Fruit fly (Drosophila melanogaster): ENCODE data around the gene CG3744.

CG3744 gene

dm6 chr3R:24841635-24842034, 34.8 kb downstream of the CG3744 start, which contains the start of gene Esp:
Gene Esp (plus strand): TSS chr3R:24841935.
- TF ChIP-seq dsx (GFP tag; optimal IDR thresholded peaks at IDR 0.05; ENCODE audit: poor library complexity, severe bottlenecking): no peak
- TF ChIP-seq fkh (GFP tag; optimal IDR thresholded peaks at IDR 0.05): no peak
- no peak for TF ChIP-seq Lpt (GFP tag; optimal IDR thresholded peaks at IDR 0.05)
- TF ChIP-seq CG8319 (GFP tag; optimal IDR thresholded peaks at IDR 0.05): no peak
- no peak for TF ChIP-seq ss (GFP tag; optimal IDR thresholded peaks at IDR 0.05)
- no peak for TF ChIP-seq fd85E (GFP tag; optimal IDR thresholded peaks at IDR 0.05)
- no peak for TF ChIP-seq Smox (GFP tag; optimal IDR thresholded peaks at IDR 0.05)
- no peak for TF ChIP-seq CG11294 (GFP tag; IDR thresholded peaks at IDR 0.05)
- TF ChIP-seq CG8119 (GFP tag; IDR thresholded peaks at IDR 0.05): no peak
- no peak for TF ChIP-seq net (GFP tag; optimal IDR thresholded peaks at IDR 0.05)
- TF ChIP-seq acj6 (GFP tag; optimal IDR thresholded peaks at IDR 0.05): no peak
- TF ChIP-seq Met (GFP tag; optimal IDR thresholded peaks at IDR 0.05): no peak
- no peak for TF ChIP-seq OdsH (GFP tag; optimal IDR thresholded peaks at IDR 0.05)
- TF ChIP-seq CG16779 (tag; optimal IDR thresholded peaks at IDR 0.05): no peak
- no peak for TF ChIP-seq Eip75B (GFP tag; optimal IDR thresholded peaks at IDR 0.05)
- TF ChIP-seq CG6276 (GFP tag; optimal IDR thresholded peaks at IDR 0.05): no peak
- TF ChIP-seq Sox15 (GFP tag; optimal IDR thresholded peaks at IDR 0.05): no peak

- TF ChIP-seq CG16779 (tag; optimal IDR thresholded peaks at IDR 0.05) (no peak), Hr39 (GFP tag; optimal IDR thresholded peaks at IDR 0.05) (no peak)
These were observed 35.4 kb downstream of the CG3744 start, which contains the start of gene CG33658 for dm6 chr3R:24841063-24841462. Gene CG33658 (minus strand): TSS chr3R:24841163.

dm6 chr3R:24833652-24834051, 42.8 kb downstream of the CG3744 start, which contains the start of gene sosie:
Gene sosie (plus strand): TSS chr3R:24833952.
- TF ChIP-seq esn (GFP tag; optimal IDR thresholded peaks at IDR 0.05) (no peak), acj6 (GFP tag; optimal IDR thresholded peaks at IDR 0.05) (no peak), fkh (GFP tag; optimal IDR thresholded peaks at IDR 0.05) (no peak), salr (GFP tag; optimal IDR thresholded peaks at IDR 0.05) (no peak), Eip93F (GFP tag; optimal IDR thresholded peaks at IDR 0.05) (no peak), Ets21C (GFP tag; optimal IDR thresholded peaks at IDR 0.05) (no peak), CG7368 (GFP tag; optimal IDR thresholded peaks at IDR 0.05) (no peak), Smox (GFP tag; optimal IDR thresholded peaks at IDR 0.05) (no peak), CG3032 (tag; optimal IDR thresholded peaks at IDR 0.05) (no peak), eg (GFP tag; IDR thresholded peaks at IDR 0.05) (no peak), CG15336 (GFP tag; IDR thresholded peaks at IDR 0.05) (no peak), vri (GFP tag; optimal IDR thresholded peaks at IDR 0.05) (no peak), Hr38 (GFP tag; optimal IDR thresholded peaks at IDR 0.05) (no peak), CG8119 (GFP tag; IDR thresholded peaks at IDR 0.05) (no peak), CG8319 (GFP tag; optimal IDR thresholded peaks at IDR 0.05) (no peak)

dm6 chr3R:24829887-24830351, 46.5 kb downstream of the CG3744 start, which contains the start of the genes Kaz and CG43273:
Gene Kaz (minus strand): TSS chr3R:24829959.
Gene CG43273 (plus strand): TSS chr3R:24830301.
- TF ChIP-seq Sox14 (GFP tag; optimal IDR thresholded peaks at IDR 0.05) (peak; percentile 74), dsx (GFP tag; optimal IDR thresholded peaks at IDR 0.05; ENCODE audit: poor library complexity, severe bottlenecking) (no peak), salr (GFP tag; optimal IDR thresholded peaks at IDR 0.05) (no peak), CG34406 (GFP tag; optimal IDR thresholded peaks at IDR 0.05) (peak; percentile 35), CG9139 (GFP tag; optimal IDR thresholded peaks at IDR 0.05) (no peak), Ets21C (GFP tag; optimal IDR thresholded peaks at IDR 0.05) (peak; percentile 36), acj6 (GFP tag; optimal IDR thresholded peaks at IDR 0.05) (peak; percentile 64), ss (GFP tag; optimal IDR thresholded peaks at IDR 0.05) (no peak), CG11902 (GFP tag; optimal IDR thresholded peaks at IDR 0.05) (peak; percentile 19), Eip78C (GFP tag) (peak; percentile 89), lz (GFP tag; optimal IDR thresholded peaks at IDR 0.05) (peak; percentile 60), fd59A (GFP tag; optimal IDR thresholded peaks at IDR 0.05) (peak; percentile 6), Eip93F (GFP tag; optimal IDR thresholded peaks at IDR 0.05) (no peak), Smox (GFP tag; optimal IDR thresholded peaks at IDR 0.05) (peak; percentile 61), Hr4 (GFP tag; optimal IDR thresholded peaks at IDR 0.05) (peak; percentile 67), svp (GFP tag) (peak; percentile 68), CG8632 (GFP tag; optimal IDR thresholded peaks at IDR 0.05) (peak; percentile 4), topi (GFP tag; optimal IDR thresholded peaks at IDR 0.05) (peak; percentile 30), Sox15 (GFP tag; optimal IDR thresholded peaks at IDR 0.05) (peak; percentile 24), Hr39 (GFP tag; optimal IDR thresholded peaks at IDR 0.05) (peak; percentile 26), CG10631 (GFP tag; optimal IDR thresholded peaks at IDR 0.05) (peak; percentile 66)

Measured in whole organism, prepupa.